Worm (Caenorhabditis elegans) whole organism, mixed stage, embryonic: ENCODE results near the gene faah-3.
A peak's percentile ranks its signal among the peaks of the same experiment; 100 is the strongest.

ENCODE experiments used
- M03D4.4 ChIP-seq: sonication (generic microtip); optimal IDR thresholded peaks from 2 replicates; lab custom pipeline; 2017; ENCODE audit warnings: mild to moderate bottlenecking, missing genetic modification characterization, missing compliant biosample characterization
- bed-3 ChIP-seq: fragments of 200-800 bp; sonication (Bioruptor generic); optimal IDR thresholded peaks from 3 replicates; lab custom pipeline; 2018; ENCODE audit warnings: mild to moderate bottlenecking, missing genetic modification characterization, moderate library complexity, missing compliant biosample characterization
- blmp-1 ChIP-seq: fragments of 150-350 bp; optimal IDR thresholded peaks from 2 replicates; lab custom pipeline; 2014; ENCODE audit warnings: missing biosample characterization, missing genetic modification characterization
- ceh-39 ChIP-seq: fragments of 150-350 bp; optimal IDR thresholded peaks from 2 replicates; lab custom pipeline; 2014; ENCODE audit warnings: missing biosample characterization, missing genetic modification characterization
- ceh-43 ChIP-seq: fragments of 200-800 bp; sonication (Bioruptor generic); optimal IDR thresholded peaks from 2 replicates; lab custom pipeline; 2018; ENCODE audit warnings: mild to moderate bottlenecking, missing genetic modification characterization, moderate library complexity, missing compliant biosample characterization
- ces-1 ChIP-seq: fragments of 150-350 bp; optimal IDR thresholded peaks from 2 replicates; lab custom pipeline; 2014; ENCODE audit warnings: missing biosample characterization, missing genetic modification reagents, missing genetic modification characterization
- drap-1 ChIP-seq: fragments of 200-800 bp; sonication (Bioruptor generic); optimal IDR thresholded peaks from 3 replicates; lab custom pipeline; 2018; ENCODE audit warnings: mild to moderate bottlenecking, missing genetic modification characterization, missing compliant biosample characterization
- elt-1 ChIP-seq: sonication (generic microtip); optimal IDR thresholded peaks from 2 replicates; lab custom pipeline; 2017; ENCODE audit warnings: missing genetic modification characterization, mild to moderate bottlenecking, missing compliant biosample characterization, antibody characterized with exemption, moderate library complexity, borderline replicate concordance; ENCODE audit not compliant: insufficient read depth
- elt-3 ChIP-seq: fragments of 150-350 bp; optimal IDR thresholded peaks from 2 replicates; lab custom pipeline; 2014; ENCODE audit warnings: missing biosample characterization, missing genetic modification characterization
- flh-1 ChIP-seq: fragments of 200-800 bp; sonication (Bioruptor generic); optimal IDR thresholded peaks from 2 replicates; lab custom pipeline; 2018; ENCODE audit warnings: mild to moderate bottlenecking, missing genetic modification characterization, moderate library complexity, missing compliant biosample characterization
- ham-2 ChIP-seq: fragments of 200-800 bp; sonication (Bioruptor generic); optimal IDR thresholded peaks from 2 replicates; lab custom pipeline; 2018; ENCODE audit warnings: mild to moderate bottlenecking, missing genetic modification characterization, missing compliant biosample characterization
- hlh-1 ChIP-seq: fragments of 150-350 bp; optimal IDR thresholded peaks from 2 replicates; lab custom pipeline; 2014; ENCODE audit warnings: missing biosample characterization, missing genetic modification reagents, missing genetic modification characterization
- lin-13 ChIP-seq: fragments of 150-350 bp; optimal IDR thresholded peaks from 2 replicates; lab custom pipeline; 2014; ENCODE audit warnings: missing biosample characterization, missing genetic modification characterization
- lin-32 ChIP-seq: fragments of 200-800 bp; sonication (Bioruptor generic); optimal IDR thresholded peaks from 2 replicates; lab custom pipeline; 2018; ENCODE audit warnings: mild to moderate bottlenecking, missing genetic modification characterization, missing compliant biosample characterization
- lsy-2 ChIP-seq: fragments of 150-350 bp; optimal IDR thresholded peaks from 2 replicates; lab custom pipeline; 2014; ENCODE audit warnings: missing biosample characterization, missing genetic modification characterization
- mab-5 ChIP-seq: fragments of 150-350 bp; optimal IDR thresholded peaks from 2 replicates; lab custom pipeline; 2014; ENCODE audit warnings: missing biosample characterization, missing genetic modification characterization
- mep-1 ChIP-seq: fragments of 150-350 bp; optimal IDR thresholded peaks from 2 replicates; lab custom pipeline; 2017; ENCODE audit warnings: missing biosample characterization, missing genetic modification reagents, missing genetic modification characterization, inconsistent platforms
- mls-2 ChIP-seq: sonication (generic microtip); optimal IDR thresholded peaks from 2 replicates; lab custom pipeline; 2016; ENCODE audit warnings: mild to moderate bottlenecking, missing genetic modification characterization, moderate library complexity, missing compliant biosample characterization
- nhr-12 ChIP-seq: fragments of 150-350 bp; optimal IDR thresholded peaks from 2 replicates; lab custom pipeline; 2014; ENCODE audit warnings: missing biosample characterization, missing genetic modification characterization
- nhr-2 ChIP-seq: fragments of 150-350 bp; optimal IDR thresholded peaks from 2 replicates; lab custom pipeline; 2014; ENCODE audit warnings: missing biosample characterization, missing genetic modification characterization
- nhr-28 ChIP-seq: fragments of 150-350 bp; optimal IDR thresholded peaks from 2 replicates; lab custom pipeline; 2014; ENCODE audit warnings: missing biosample characterization, missing genetic modification characterization
- nhr-76 ChIP-seq: sonication (generic microtip); optimal IDR thresholded peaks from 2 replicates; lab custom pipeline; 2017; ENCODE audit warnings: missing biosample characterization, missing genetic modification characterization
- pha-4 ChIP-seq: fragments of 150-350 bp; optimal IDR thresholded peaks from 2 replicates; lab custom pipeline; 2018; ENCODE audit warnings: missing biosample characterization, missing genetic modification reagents, missing genetic modification characterization
- sem-2 ChIP-seq: fragments of 200-800 bp; sonication (Bioruptor generic); optimal IDR thresholded peaks from 2 replicates; lab custom pipeline; 2018; ENCODE audit warnings: mild to moderate bottlenecking, missing genetic modification characterization, missing compliant biosample characterization
- snpc-4 ChIP-seq: fragments of 150-350 bp; optimal IDR thresholded peaks from 2 replicates; lab custom pipeline; 2014; ENCODE audit warnings: missing biosample characterization, missing genetic modification characterization
- sptf-1 ChIP-seq: sonication (generic microtip); optimal IDR thresholded peaks from 2 replicates; lab custom pipeline; 2017; ENCODE audit warnings: mild to moderate bottlenecking, missing genetic modification characterization, moderate library complexity, missing compliant biosample characterization
- tbx-8 ChIP-seq: fragments of 200-800 bp; sonication (Bioruptor generic); optimal IDR thresholded peaks from 2 replicates; lab custom pipeline; 2018; ENCODE audit warnings: mild to moderate bottlenecking, missing genetic modification characterization, moderate library complexity, missing compliant biosample characterization
- unc-120 ChIP-seq: sonication (generic microtip); optimal IDR thresholded peaks from 2 replicates; lab custom pipeline; 2017; ENCODE audit warnings: missing genetic modification characterization, missing compliant biosample characterization; ENCODE audit not compliant: poor library complexity, severe bottlenecking
- unc-39 ChIP-seq: fragments of 150-350 bp; optimal IDR thresholded peaks from 2 replicates; lab custom pipeline; 2014; ENCODE audit warnings: missing biosample characterization, missing genetic modification characterization
- unc-62 ChIP-seq: fragments of 150-350 bp; optimal IDR thresholded peaks from 2 replicates; lab custom pipeline; 2014; ENCODE audit warnings: missing biosample characterization, missing genetic modification reagents, missing genetic modification characterization
- zip-8 ChIP-seq: fragments of 150-350 bp; optimal IDR thresholded peaks from 2 replicates; lab custom pipeline; 2014; ENCODE audit warnings: missing biosample characterization, missing genetic modification characterization
- ztf-11 ChIP-seq: fragments of 150-350 bp; optimal IDR thresholded peaks from 2 replicates; lab custom pipeline; 2014; ENCODE audit warnings: missing biosample characterization, missing genetic modification characterization

faah-3 gene

DNA sequence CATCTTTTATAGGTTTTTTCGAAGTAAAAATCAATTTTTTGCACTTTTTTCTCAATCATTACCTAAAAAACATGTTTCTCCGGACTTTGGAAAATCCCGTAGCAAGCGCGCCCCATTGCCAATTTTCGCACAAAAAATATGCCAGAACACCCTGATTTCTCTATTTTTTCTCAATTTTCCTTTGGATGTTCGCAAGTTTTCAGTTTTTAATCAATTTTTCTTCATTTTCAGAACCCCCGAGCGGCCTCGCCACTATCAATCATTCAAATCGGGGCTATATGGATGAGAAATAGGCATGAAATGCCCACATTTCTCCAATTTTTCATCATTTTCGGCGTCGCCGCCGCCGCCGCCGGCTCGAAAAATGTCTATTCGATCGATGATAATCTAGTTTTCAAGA, 13.8 kb upstream of the faah-3 start, which contains the start of gene plx-1:
Gene plx-1, plus strand, starts transcription at position 301 of the 400 bp plus-strand sequence.
- TF ChIP-seq ztf-11 (tag; lab: Kevin White, UChicago) = no peak
- no peak for TF ChIP-seq nhr-28 (tag; lab: Kevin White, UChicago)
- no peak for TF ChIP-seq unc-120
- TF ChIP-seq mls-2 (tag; lab: Kevin White, UChicago) = no peak
- TF ChIP-seq nhr-2 (tag; lab: Kevin White, UChicago) = no peak
- TF ChIP-seq lin-13 = no peak
- no peak for TF ChIP-seq mep-1 (tag; lab: Kevin White, UChicago)
- TF ChIP-seq blmp-1 (tag; lab: Kevin White, UChicago) = no peak
- no peak for TF ChIP-seq M03D4.4 (tag; lab: Kevin White, UChicago)

DNA sequence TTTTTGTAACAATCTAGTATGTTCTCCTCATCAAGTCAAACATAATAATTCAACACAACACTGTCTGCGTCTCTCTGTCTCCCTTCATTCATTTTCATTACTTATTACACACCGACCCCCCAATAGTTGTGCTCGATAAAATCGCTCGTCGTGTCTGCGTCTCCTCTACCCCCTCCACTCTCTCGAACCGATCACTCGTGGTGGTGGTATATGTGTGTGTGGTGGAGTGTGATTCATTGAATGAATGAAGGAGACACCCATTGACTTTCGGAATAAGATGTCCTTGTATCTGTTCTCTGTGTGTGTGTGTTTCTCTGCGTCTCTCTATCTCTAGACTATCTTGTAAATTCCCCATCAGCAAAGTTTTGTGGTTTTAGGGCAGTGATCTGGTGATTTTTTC, 12.4 kb upstream of the faah-3 start:
- peak; percentile 22 for TF ChIP-seq elt-1 (tag; lab: Kevin White, UChicago)
- no peak for TF ChIP-seq mab-5
- peak; percentile 9 for TF ChIP-seq lin-13
- TF ChIP-seq unc-62 = peak; percentile 81
- TF ChIP-seq hlh-1 = peak; percentile 34
- no peak for TF ChIP-seq pha-4
- no peak for TF ChIP-seq M03D4.4 (tag; lab: Kevin White, UChicago)
- TF ChIP-seq mep-1 (tag; lab: Kevin White, UChicago) = peak; percentile 18
- no peak for TF ChIP-seq lsy-2 (tag; lab: Kevin White, UChicago)
- TF ChIP-seq nhr-2 (tag; lab: Kevin White, UChicago) = no peak
- peak; percentile 49 for TF ChIP-seq mls-2 (tag; lab: Kevin White, UChicago)
- TF ChIP-seq ceh-39 (tag; lab: Kevin White, UChicago) = peak; percentile 59
- no peak for TF ChIP-seq snpc-4 (tag; lab: Kevin White, UChicago)
- TF ChIP-seq nhr-12 = no peak
- no peak for TF ChIP-seq unc-39 (tag; lab: Kevin White, UChicago)
- TF ChIP-seq ces-1 = no peak
- TF ChIP-seq unc-120 = peak; percentile 80
- TF ChIP-seq ham-2 (GFP tag; lab: Kevin White, UChicago) = no peak
- TF ChIP-seq tbx-8 (GFP tag; lab: Kevin White, UChicago) = no peak
- TF ChIP-seq sptf-1 (tag; lab: Kevin White, UChicago) = no peak
- no peak for TF ChIP-seq nhr-76
- TF ChIP-seq drap-1 (GFP tag; lab: Kevin White, UChicago) = peak; percentile 33
- TF ChIP-seq zip-8 = no peak
- no peak for TF ChIP-seq lin-32 (GFP tag; lab: Kevin White, UChicago)
- TF ChIP-seq sem-2 = no peak

DNA sequence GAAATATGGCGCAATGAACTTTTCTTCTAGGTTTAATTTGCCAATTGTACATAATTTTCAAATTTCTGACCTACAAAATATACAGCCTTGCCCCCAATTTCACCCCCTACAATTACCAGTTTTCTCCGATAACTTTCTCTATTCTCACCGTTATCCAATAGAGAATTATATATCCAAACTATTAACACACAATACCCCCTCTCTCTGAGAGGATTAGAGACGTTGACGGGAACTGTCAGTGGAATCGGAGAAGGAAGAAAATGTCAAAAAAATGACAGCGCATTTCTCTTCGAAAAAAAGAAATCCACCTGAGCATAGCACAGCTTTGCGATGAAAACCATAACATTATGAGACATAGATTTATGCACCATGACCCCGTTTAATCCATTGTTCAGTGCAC, 7.7 kb upstream of the faah-3 start:
- TF ChIP-seq unc-62 = no peak
- peak; percentile 51 for TF ChIP-seq blmp-1 (tag; lab: Kevin White, UChicago)
- no peak for TF ChIP-seq lsy-2 (tag; lab: Kevin White, UChicago)

DNA sequence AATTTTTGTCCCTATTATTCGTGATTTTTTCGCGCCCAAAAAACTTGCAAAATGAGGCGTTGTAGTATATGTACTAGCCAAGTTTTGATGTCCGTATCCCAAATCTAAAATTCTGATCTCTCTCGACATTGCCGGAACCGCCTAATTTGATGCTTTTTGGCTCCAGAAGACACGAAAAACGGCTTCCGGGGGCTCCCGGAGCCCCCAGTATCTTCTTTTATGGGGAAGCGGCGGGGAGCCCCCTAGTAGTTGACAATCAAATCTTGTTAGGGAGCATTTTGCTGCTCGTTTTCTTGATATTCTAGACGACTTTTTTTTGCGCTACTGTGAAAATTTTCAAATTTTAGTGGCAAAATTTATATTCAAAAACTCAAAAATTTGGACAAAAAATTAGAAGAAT, 6.1 kb upstream of the faah-3 start:
- TF ChIP-seq ces-1 (peak; percentile 50), flh-1 (GFP tag; lab: Kevin White, UChicago) (no peak)
- TF ChIP-seq, all 35 proteins: peak for 1

DNA sequence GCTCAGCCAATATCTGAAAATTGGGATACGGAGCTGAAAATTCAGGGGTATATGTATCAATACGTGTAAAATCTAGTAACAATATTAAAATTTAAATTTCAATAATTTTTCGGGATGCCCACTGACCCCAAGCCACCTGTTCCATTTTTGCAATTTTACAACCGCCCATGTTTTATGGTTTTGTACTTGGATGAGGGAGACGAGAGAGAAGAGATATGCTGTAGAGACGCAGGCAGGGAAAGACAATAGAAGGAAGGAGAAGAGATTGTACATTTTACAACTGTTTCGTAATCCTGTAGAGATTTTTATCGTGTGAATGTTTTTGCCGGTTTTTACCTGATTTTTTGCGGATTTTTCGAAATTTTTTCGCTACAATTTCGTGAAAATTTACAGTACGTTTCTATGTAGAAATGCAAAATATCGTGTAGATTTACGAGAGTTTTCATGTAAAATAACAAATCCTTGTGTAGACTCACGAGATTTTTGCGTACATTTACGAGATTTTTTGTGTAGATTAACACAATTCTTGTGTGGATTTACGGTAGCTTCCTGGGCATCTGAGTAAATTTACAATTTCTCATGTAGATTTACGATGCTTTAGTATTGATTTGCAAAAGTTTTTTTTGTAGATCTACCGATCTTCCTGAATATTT, 4.6 kb upstream of the faah-3 start:
- TF ChIP-seq unc-120 (no peak), mab-5 (no peak), elt-1 (tag; lab: Kevin White, UChicago) (peak; percentile 4), elt-3 (no peak)
- TF ChIP-seq, all 35 proteins: peak for 1

DNA sequence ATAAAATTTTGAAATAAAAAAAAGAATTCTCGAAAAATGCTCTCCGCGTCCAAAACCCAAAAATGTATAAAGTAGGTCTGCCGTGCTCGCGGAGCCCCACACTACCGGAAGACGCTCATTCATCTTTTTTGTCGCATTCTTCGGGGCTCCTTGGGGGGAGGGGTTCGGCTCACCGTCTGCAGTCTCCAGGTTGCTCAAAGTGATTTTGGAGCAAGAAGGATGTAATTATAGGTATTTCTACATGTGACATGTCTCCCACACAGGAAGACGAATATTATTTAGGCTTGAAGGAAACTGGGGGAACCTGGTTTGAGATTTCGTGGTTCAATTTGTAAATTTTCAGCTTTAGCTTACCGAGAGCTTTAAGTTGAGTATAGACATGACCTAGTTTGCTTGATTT, 9.7 kb downstream of the faah-3 start, which contains the start of gene F58H7.1:
Gene F58H7.1, minus strand, starts transcription at position 101 of the 400 bp plus-strand sequence.
- TF ChIP-seq lin-13 (no peak), bed-3 (GFP tag; lab: Kevin White, UChicago) (no peak), unc-39 (tag; lab: Kevin White, UChicago) (no peak), elt-3 (no peak), ces-1 (no peak), nhr-76 (no peak), drap-1 (GFP tag; lab: Kevin White, UChicago) (no peak), lsy-2 (tag; lab: Kevin White, UChicago) (no peak), blmp-1 (tag; lab: Kevin White, UChicago) (no peak), ceh-43 (GFP tag; lab: Kevin White, UChicago) (no peak)
- TF ChIP-seq, all 35 proteins: peak for 0
